Fruit fly (Drosophila melanogaster) Kc167 (cell line): ENCODE measurements around the gene CG10333.

ENCODE experiments used
- Sin3A ChIP-seq: fragments of >200 bp; optimal IDR thresholded peaks from 2 replicates; lab custom pipeline; 2018; ENCODE audit warnings: missing external identifiers
- h ChIP-seq: fragments of >200 bp; optimal IDR thresholded peaks from 3 replicates; lab custom pipeline; 2018; ENCODE audit warnings: missing external identifiers
- insv ChIP-seq: fragments of >200 bp; optimal IDR thresholded peaks from 3 replicates; lab custom pipeline; 2018; ENCODE audit warnings: missing external identifiers
- ttk ChIP-seq: sonication (Bioruptor generic); optimal IDR thresholded peaks from 2 replicates; lab custom pipeline; 2017; ENCODE audit warnings: missing external identifiers

DNA sequence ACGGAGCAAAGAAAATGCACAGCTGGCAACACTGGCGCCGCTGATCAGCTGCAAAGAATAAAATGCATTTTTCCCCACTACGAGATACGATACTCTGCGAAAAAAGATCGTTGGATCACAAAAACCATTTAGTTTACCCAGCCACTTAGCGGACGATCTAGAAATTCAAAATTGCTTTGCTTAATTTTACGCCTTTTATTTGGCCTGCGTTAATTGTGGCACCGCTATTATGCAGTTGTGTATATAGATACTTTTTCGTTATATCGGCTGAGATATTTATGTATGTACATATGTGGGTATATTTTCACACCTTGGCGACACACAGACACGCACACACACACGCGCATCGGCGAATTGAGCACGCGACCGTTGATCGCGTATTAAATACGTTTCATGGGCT lies 44.1 kb upstream of the CG10333 start:
- TF ChIP-seq insv (lab: Kevin White, UChicago): no peak
- no peak for TF ChIP-seq ttk (lab: Kevin White, UChicago)
- TF ChIP-seq Sin3A (lab: Kevin White, UChicago): no peak
- TF ChIP-seq h (lab: Kevin White, UChicago): no peak
